Worm (Caenorhabditis elegans) whole organism, L4/young adult: Measurements from ENCODE around the gene uig-1.

Experiments
- dao-5 ChIP-seq: sonication (generic microtip); optimal IDR thresholded peaks from 2 replicates; lab custom pipeline; 2016; ENCODE audit warnings: missing genotype, missing genetic modification characterization, moderate library complexity, missing compliant biosample characterization
- him-1 ChIP-seq: sonication (generic microtip); optimal IDR thresholded peaks from 2 replicates; lab custom pipeline; 2016; ENCODE audit warnings: missing genotype, missing genetic modification reagents, missing genetic modification characterization, missing compliant biosample characterization

DNA sequence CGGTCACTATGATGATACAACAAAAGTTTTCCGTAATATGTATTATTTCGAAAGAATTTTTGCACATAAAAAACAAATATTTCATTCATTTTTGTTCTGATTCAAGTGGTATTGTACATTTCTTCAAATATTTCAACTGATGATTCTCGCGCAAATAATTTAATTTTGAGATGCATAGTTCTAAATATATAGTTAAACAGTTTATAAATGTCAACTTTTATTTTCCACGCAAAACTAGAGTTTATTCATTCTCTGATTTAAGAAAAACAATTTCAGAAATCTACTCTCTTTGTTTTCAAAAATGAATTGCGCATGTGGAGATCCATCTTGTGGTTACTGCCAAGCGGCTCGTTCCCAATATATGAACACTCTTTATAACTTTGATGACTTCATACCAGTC lies 31.5 kb downstream of the uig-1 start, which contains the start of gene zip-5:
- TF ChIP-seq him-1 (no peak), dao-5 (tag; lab: Kevin White, UChicago) (no peak)
